Worm (Caenorhabditis elegans) whole organism, L3 larva: ENCODE measurements around the gene Y9C9A.13.

Experiments used
- aly-2 ChIP-seq: fragments of 150-350 bp; optimal IDR thresholded peaks from 2 replicates; lab custom pipeline; 2014; ENCODE audit warnings: missing biosample characterization, missing genetic modification characterization
- nhr-237 ChIP-seq: fragments of 150-350 bp; optimal IDR thresholded peaks from 2 replicates; lab custom pipeline; 2014; ENCODE audit warnings: missing biosample characterization, missing genetic modification characterization
- nhr-25 ChIP-seq: sonication (generic microtip); optimal IDR thresholded peaks from 2 replicates; lab custom pipeline; 2017; ENCODE audit warnings: missing biosample characterization, missing genetic modification characterization
- skn-1 ChIP-seq: fragments of 150-350 bp; optimal IDR thresholded peaks from 2 replicates; lab custom pipeline; 2014; ENCODE audit warnings: missing biosample characterization, missing genetic modification characterization
- unc-62 ChIP-seq: fragments of 150-350 bp; sonication (generic microtip); optimal IDR thresholded peaks from 4 replicates; lab custom pipeline; 2014; ENCODE audit warnings: missing biosample characterization, missing genetic modification reagents, missing genetic modification characterization

ce11 chrIV:4963834-4964233 lies 5.5 kb downstream of the Y9C9A.13 start, which contains the start of gene txt-3:
- TF ChIP-seq aly-2 (no peak), nhr-237 (tag; lab: Kevin White, UChicago) (no peak), nhr-25 (tag; lab: Kevin White, UChicago) (no peak), unc-62 (no peak), skn-1 (no peak)
